Fruit fly (Drosophila melanogaster) whole organism, wandering third instar larva: ENCODE results near the gene PH4alphaMP.

Experiments used
- Abd-B ChIP-seq: fragments of >200 bp; optimal IDR thresholded peaks from 2 replicates; lab custom pipeline; 2017; ENCODE audit warnings: missing biosample characterization, missing genetic modification characterization
- CG32264 ChIP-seq: fragments of 200-800 bp; sonication (Bioruptor generic); optimal IDR thresholded peaks from 2 replicates; lab custom pipeline; 2016; ENCODE audit warnings: missing biosample characterization, missing genetic modification characterization
- CG9705 ChIP-seq: fragments of 200-800 bp; sonication (Bioruptor generic); optimal IDR thresholded peaks from 2 replicates; lab custom pipeline; 2018; ENCODE audit warnings: missing biosample characterization, mild to moderate bottlenecking, missing genetic modification characterization
- Dfd ChIP-seq: fragments of >200 bp; optimal IDR thresholded peaks from 2 replicates; lab custom pipeline; 2017; ENCODE audit warnings: missing biosample characterization, missing genetic modification characterization
- Dif ChIP-seq: fragments of 200-275, 200-300 bp; sonication (Bioruptor generic); optimal IDR thresholded peaks from 2 replicates; lab custom pipeline; 2018; ENCODE audit warnings: missing biosample characterization, missing genetic modification characterization; ENCODE audit not compliant: partially characterized antibody
- HLH106 ChIP-seq: fragments of 200-800 bp; optimal IDR thresholded peaks from 3 replicates; lab custom pipeline; 2019; ENCODE audit warnings: missing biosample characterization, mild to moderate bottlenecking, missing genetic modification characterization, moderate library complexity
- Hr83 ChIP-seq: fragments of 200-300 bp; sonication (Bioruptor generic); optimal IDR thresholded peaks from 2 replicates; lab custom pipeline; 2016; ENCODE audit warnings: missing biosample characterization, mild to moderate bottlenecking, missing genetic modification characterization, moderate library complexity; ENCODE audit not compliant: poor library complexity, severe bottlenecking
- Jra ChIP-seq: sonication (Bioruptor generic); optimal IDR thresholded peaks from 2 replicates; lab custom pipeline; 2016; ENCODE audit warnings: missing biosample characterization, missing genetic modification characterization
- Mio ChIP-seq: sonication (Bioruptor generic); optimal IDR thresholded peaks from 2 replicates; lab custom pipeline; 2016; ENCODE audit warnings: missing biosample characterization, missing genetic modification characterization
- Myc ChIP-seq: fragments of >200 bp; optimal IDR thresholded peaks from 2 replicates; lab custom pipeline; 2017
- N ChIP-seq: fragments of >200 bp; optimal IDR thresholded peaks from 2 replicates; lab custom pipeline; 2018; ENCODE audit warnings: missing biosample characterization, missing external identifiers, missing genetic modification characterization
- Rel ChIP-seq, 2 experiments: fragments of 200-800 bp; sonication (Bioruptor generic) in 1 of 2; optimal IDR thresholded peaks; 2 replicates in 1 of 2; 3 replicates in 1 of 2; lab custom pipeline; 2016 to 2019; ENCODE audit warnings: mild to moderate bottlenecking in 2 of 2, missing biosample characterization in 2 of 2, missing genetic modification characterization in 2 of 2, moderate library complexity in 1 of 2
- Sp1 ChIP-seq: fragments of 200-800 bp; sonication (Bioruptor generic); optimal IDR thresholded peaks from 3 replicates; lab custom pipeline; 2019; ENCODE audit warnings: missing biosample characterization, mild to moderate bottlenecking, missing genetic modification characterization, moderate library complexity
- Vsx2 ChIP-seq: fragments of 200-300, 225-300 bp; sonication (Bioruptor generic); optimal IDR thresholded peaks from 2 replicates; lab custom pipeline; 2018; ENCODE audit warnings: missing biosample characterization, missing genetic modification characterization; ENCODE audit not compliant: partially characterized antibody
- br ChIP-seq: fragments of 200-800 bp; sonication (Bioruptor generic); optimal IDR thresholded peaks from 2 replicates; lab custom pipeline; 2016; ENCODE audit warnings: missing biosample characterization, missing genetic modification characterization
- brk ChIP-seq: fragments of 200-800 bp; sonication (Bioruptor generic); optimal IDR thresholded peaks from 2 replicates; lab custom pipeline; 2016; ENCODE audit warnings: missing biosample characterization, mild to moderate bottlenecking, missing genetic modification characterization
- dl ChIP-seq, 2 experiments: fragments of 175-275, 200-275 bp in 1 of 2; fragments of 200-275 bp in 1 of 2; sonication (Bioruptor generic); optimal IDR thresholded peaks; lab custom pipeline; 2018; ENCODE audit warnings: mild to moderate bottlenecking in 2 of 2, missing biosample characterization in 2 of 2, missing genetic modification characterization in 2 of 2, moderate library complexity in 2 of 2; ENCODE audit not compliant: partially characterized antibody in 2 of 2, insufficient read depth in 1 of 2
- dsf ChIP-seq: sonication (Bioruptor generic); optimal IDR thresholded peaks from 2 replicates; lab custom pipeline; 2016; ENCODE audit warnings: missing biosample characterization, missing genetic modification characterization, borderline replicate concordance
- ey ChIP-seq: fragments of 200-800 bp; sonication (Bioruptor generic); optimal IDR thresholded peaks from 2 replicates; lab custom pipeline; 2016; ENCODE audit warnings: missing biosample characterization, missing genetic modification characterization
- foxo ChIP-seq, 2 experiments: fragments of 200-800 bp; sonication (Bioruptor generic); optimal IDR thresholded peaks; 2 replicates in 1 of 2; 3 replicates in 1 of 2; lab custom pipeline; 2016 to 2017; ENCODE audit warnings: missing biosample characterization in 2 of 2, missing genetic modification characterization in 2 of 2
- fru ChIP-seq: fragments of 200-800 bp; sonication (Bioruptor generic); optimal IDR thresholded peaks from 3 replicates; lab custom pipeline; 2016; ENCODE audit warnings: missing biosample characterization, mild to moderate bottlenecking, missing genetic modification characterization
- h ChIP-seq: fragments of 200-800 bp; sonication (Bioruptor generic); optimal IDR thresholded peaks from 3 replicates; lab custom pipeline; 2016; ENCODE audit warnings: missing biosample characterization, mild to moderate bottlenecking, missing genetic modification characterization
- jim ChIP-seq: fragments of 175-275, 200-325 bp; sonication (Bioruptor generic); optimal IDR thresholded peaks from 2 replicates; lab custom pipeline; 2016; ENCODE audit warnings: missing biosample characterization, mild to moderate bottlenecking, missing genetic modification characterization
- lola ChIP-seq: fragments of >200 bp; optimal IDR thresholded peaks from 2 replicates; lab custom pipeline; 2017; ENCODE audit warnings: missing biosample characterization, missing genetic modification characterization
- pan ChIP-seq: fragments of >200 bp; optimal IDR thresholded peaks from 2 replicates; lab custom pipeline; 2017
- rgr ChIP-seq: fragments of 200-800 bp; sonication (Bioruptor generic); optimal IDR thresholded peaks from 3 replicates; lab custom pipeline; 2016; ENCODE audit warnings: missing biosample characterization, mild to moderate bottlenecking, missing genetic modification characterization
- sage ChIP-seq: fragments of 200-800 bp; sonication (Bioruptor generic); optimal IDR thresholded peaks from 2 replicates; lab custom pipeline; 2016; ENCODE audit warnings: missing biosample characterization, mild to moderate bottlenecking, missing genetic modification characterization
- sv ChIP-seq: fragments of 200-800 bp; sonication (Bioruptor generic); optimal IDR thresholded peaks from 3 replicates; lab custom pipeline; 2016; ENCODE audit warnings: missing biosample characterization, missing genetic modification characterization
- usp ChIP-seq: fragments of >200 bp; optimal IDR thresholded peaks from 2 replicates; lab custom pipeline; 2017; ENCODE audit warnings: missing biosample characterization, missing genetic modification characterization
- woc ChIP-seq: sonication (Bioruptor generic); optimal IDR thresholded peaks from 2 replicates; lab custom pipeline; 2016; ENCODE audit warnings: missing biosample characterization, mild to moderate bottlenecking, missing genetic modification characterization

The PH4alphaMP gene

DNA sequence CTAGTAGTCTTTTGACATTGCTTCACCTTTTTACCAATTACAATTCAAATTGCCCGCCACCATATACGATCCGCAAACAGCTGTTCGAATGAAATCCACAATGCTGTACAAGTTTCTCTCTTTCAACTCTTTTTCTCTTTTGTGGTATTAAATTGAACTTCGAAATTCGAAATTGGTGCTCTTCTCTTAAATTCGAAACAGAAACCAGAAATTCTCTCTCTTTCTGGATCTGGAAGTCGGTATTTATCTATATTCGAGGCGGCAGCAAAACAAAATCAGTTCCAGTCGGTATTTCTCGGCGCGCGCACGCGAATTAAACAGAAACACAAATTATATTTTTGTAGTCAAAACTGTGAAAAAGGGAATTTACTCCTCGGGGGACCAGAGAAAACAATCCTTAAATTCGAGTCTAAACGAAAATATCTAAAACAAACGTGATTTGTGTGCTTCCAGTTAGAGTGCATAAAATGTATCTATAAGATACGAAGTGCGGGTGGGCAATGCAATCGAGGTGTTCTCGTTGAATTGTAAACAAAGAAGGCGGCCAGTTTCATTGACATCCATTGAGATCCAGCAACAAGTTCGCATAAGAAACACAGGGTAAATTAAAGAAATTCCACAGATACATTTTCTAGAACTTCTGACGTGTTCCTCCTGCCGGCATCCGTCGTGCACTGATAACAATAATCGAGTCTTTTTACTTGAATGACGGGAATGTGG, 30.0 kb downstream of the PH4alphaMP start, which contains the start of gene PH4alphaEFB:
PH4alphaEFB (plus strand) TSS at position 276 of the 720 bp plus-strand sequence.
- TF ChIP-seq CG9705 (GFP tag; lab: Kevin White, UChicago) (no peak), Vsx2 (GFP tag; lab: Kevin White, UChicago) (peak; percentile 31), Abd-B (GFP tag; lab: Kevin White, UChicago) (no peak), brk (GFP tag; lab: Kevin White, UChicago) (peak; percentile 56), Jra (peak; percentile 20), ey (GFP tag; lab: Kevin White, UChicago) (no peak), dl (GFP tag; optimal IDR thresholded peaks at IDR 0.05; lab: Kevin White, UChicago; ENCODE audit: insufficient read depth in 1 of 2, partially characterized antibody in 2 of 2) (peak in 1 of 2 experiments; percentile 16), Rel (GFP tag; optimal IDR thresholded peaks at IDR 0.05; lab: Kevin White, UChicago) (no peak), Rel (tag; optimal IDR thresholded peaks at IDR 0.05; lab: Kevin White, UChicago) (peak; percentile 63), sage (GFP tag; lab: Kevin White, UChicago) (peak; percentile 78), CG32264 (GFP tag; lab: Kevin White, UChicago) (no peak), Dif (GFP tag; lab: Kevin White, UChicago) (peak; percentile 8), h (GFP tag; lab: Kevin White, UChicago) (no peak), Sp1 (GFP tag; lab: Kevin White, UChicago) (peak; percentile 4), Myc (peak; percentile 30)

DNA sequence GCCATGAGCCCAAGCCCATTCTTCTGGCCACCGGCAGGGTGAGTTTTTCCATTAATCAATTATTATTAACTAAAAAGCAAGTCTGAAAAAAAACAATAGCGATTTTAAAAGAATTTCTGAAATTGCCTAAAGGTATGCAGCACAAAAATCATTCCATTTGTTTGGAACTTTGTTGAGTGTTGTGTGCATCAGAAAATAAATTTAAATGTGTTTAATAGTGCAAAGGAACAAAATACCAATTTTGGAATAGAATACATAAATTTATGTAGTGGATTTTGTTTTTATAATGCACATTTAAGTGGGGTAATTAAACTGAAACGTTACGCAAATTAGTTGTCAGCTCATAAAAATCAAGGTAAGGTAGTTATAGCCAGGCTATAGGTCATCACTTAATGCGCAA, 31.7 kb downstream of the PH4alphaMP start:
- TF ChIP-seq Hr83 (GFP tag; lab: Kevin White, UChicago) (no peak), br (GFP tag; lab: Kevin White, UChicago) (no peak), ey (GFP tag; lab: Kevin White, UChicago) (no peak), Dfd (GFP tag; lab: Kevin White, UChicago) (no peak), Myc (peak; percentile 31), lola (GFP tag; lab: Kevin White, UChicago) (no peak), dsf (GFP tag; lab: Kevin White, UChicago) (no peak)
- TF ChIP-seq, all 38 proteins: peak for 1

DNA sequence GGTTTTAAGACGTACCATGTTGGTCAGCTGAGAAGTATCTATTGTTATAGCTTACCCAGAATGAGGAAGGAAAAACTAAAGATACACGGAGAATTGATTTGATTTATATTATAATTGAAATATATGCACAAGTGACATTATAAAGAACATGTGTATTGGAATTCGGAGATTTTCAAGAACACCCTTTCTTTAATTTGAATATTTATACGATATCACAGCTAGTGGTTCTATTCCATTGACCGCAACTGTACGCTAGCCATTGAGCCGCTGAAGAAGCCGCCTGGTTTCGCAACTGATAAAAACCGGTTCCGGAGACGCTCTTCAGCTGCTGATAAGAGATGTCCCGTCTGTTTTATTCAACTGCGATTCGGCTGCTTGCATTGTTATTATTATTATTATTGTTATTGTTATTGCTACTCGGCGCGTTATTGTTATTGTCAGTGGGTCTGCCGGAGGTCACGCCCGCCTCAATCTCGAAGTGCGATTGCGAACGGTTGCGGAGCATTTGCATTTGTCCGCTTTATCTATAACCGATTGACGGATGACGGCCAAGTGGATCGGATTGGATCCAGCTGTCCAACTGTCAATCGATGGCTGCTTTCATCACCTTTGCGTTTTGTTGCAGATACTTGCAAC, 34.2 kb downstream of the PH4alphaMP start:
- TF ChIP-seq br (GFP tag; lab: Kevin White, UChicago) (peak; percentile 2), HLH106 (tag; lab: Kevin White, UChicago) (peak; percentile 12), sv (GFP tag; lab: Kevin White, UChicago) (no peak), Mio (GFP tag; lab: Kevin White, UChicago) (no peak), woc (GFP tag; lab: Kevin White, UChicago) (peak; percentile 36), jim (GFP tag; lab: Kevin White, UChicago) (no peak), CG32264 (GFP tag; lab: Kevin White, UChicago) (no peak), CG9705 (GFP tag; lab: Kevin White, UChicago) (no peak), rgr (GFP tag; lab: Kevin White, UChicago) (peak; percentile 29), ey (GFP tag; lab: Kevin White, UChicago) (peak; percentile 13), Vsx2 (GFP tag; lab: Kevin White, UChicago) (no peak), lola (GFP tag; lab: Kevin White, UChicago) (no peak), foxo (GFP tag; optimal IDR thresholded peaks at IDR 0.05; lab: Kevin White, UChicago) (peak in 1 of 2 experiments; percentile 42), Sp1 (GFP tag; lab: Kevin White, UChicago) (peak; percentile 46), Dif (GFP tag; lab: Kevin White, UChicago) (no peak), pan (lab: Kevin White, UChicago) (no peak), N (no peak), fru (GFP tag; lab: Kevin White, UChicago) (peak; percentile 7), usp (no peak), sage (GFP tag; lab: Kevin White, UChicago) (no peak), h (GFP tag; lab: Kevin White, UChicago) (peak; percentile 56), brk (GFP tag; lab: Kevin White, UChicago) (no peak)
